Worm (Caenorhabditis elegans) whole organism, L4 larva: ENCODE results near the gene frpr-19.
A peak's percentile ranks its signal among the peaks of the same experiment; 100 is the strongest.

Source experiments
- D1046.2 ChIP-seq: fragments of 200-800 bp; sonication (Bioruptor generic); IDR thresholded peaks from 2 replicates; pipeline ENCODE4 v1.3.6; 2022; ENCODE audit warnings: missing genetic modification characterization, missing compliant biosample characterization
- F26F4.8 ChIP-seq: fragments of 200-800 bp; sonication (Bioruptor generic); conservative IDR thresholded peaks from 2 replicates; pipeline ENCODE4 v1.3.6; 2022; ENCODE audit warnings: missing genetic modification characterization, missing compliant biosample characterization
- T20F7.1 ChIP-seq: fragments of 200-800 bp; sonication (Bioruptor generic); optimal IDR thresholded peaks from 2 replicates; lab custom pipeline; 2018; ENCODE audit warnings: mild to moderate bottlenecking, missing genetic modification characterization, missing compliant biosample characterization
- Y5F2A.4 ChIP-seq: fragments of 200-800 bp; sonication (Bioruptor generic); optimal IDR thresholded peaks from 2 replicates; lab custom pipeline; 2018; ENCODE audit warnings: mild to moderate bottlenecking, missing genetic modification characterization, missing compliant biosample characterization
- ZK546.5 ChIP-seq, 2 experiments: sonication (generic microtip); optimal IDR thresholded peaks; 2 replicates each; lab custom pipeline; 2017; ENCODE audit warnings: missing biosample characterization in 2 of 2, missing genetic modification characterization in 2 of 2
- aha-1 ChIP-seq: fragments of 150-350 bp; peaks from one replicate; lab custom pipeline; 2014; ENCODE audit warnings: missing biosample characterization, missing genetic modification characterization
- aly-2 ChIP-seq: sonication (generic microtip); optimal IDR thresholded peaks from 2 replicates; lab custom pipeline; 2018; ENCODE audit warnings: missing biosample characterization, missing genetic modification characterization
- ceh-82 ChIP-seq: sonication (generic microtip); optimal IDR thresholded peaks from 2 replicates; lab custom pipeline; 2017; ENCODE audit warnings: missing biosample characterization, missing genetic modification characterization
- daf-16 ChIP-seq, 3 experiments: sonication (generic microtip); optimal IDR thresholded peaks; 2 replicates each; lab custom pipeline; 2016 to 2017; ENCODE audit warnings: missing genetic modification characterization in 3 of 3, missing genetic modification reagents in 3 of 3, mild to moderate bottlenecking in 2 of 3, missing compliant biosample characterization in 2 of 3, missing biosample characterization in 1 of 3, moderate library complexity in 1 of 3
- dmd-6 ChIP-seq: fragments of 200-800 bp; sonication (Bioruptor generic); IDR thresholded peaks from 2 replicates; pipeline ENCODE4 v1.3.6; 2022; ENCODE audit warnings: missing genetic modification reagents, missing genetic modification characterization, missing compliant biosample characterization
- dmd-9 ChIP-seq: fragments of 200-800 bp; sonication (Bioruptor generic); IDR thresholded peaks from 2 replicates; pipeline ENCODE4 v1.3.6; 2022; ENCODE audit warnings: missing genetic modification reagents, missing genetic modification characterization, missing compliant biosample characterization
- dpl-1 ChIP-seq: fragments of 150-350 bp; optimal IDR thresholded peaks from 2 replicates; lab custom pipeline; 2014; ENCODE audit warnings: missing biosample characterization, missing genetic modification reagents, missing genetic modification characterization
- dve-1 ChIP-seq: sonication (generic microtip); optimal IDR thresholded peaks from 2 replicates; lab custom pipeline; 2017; ENCODE audit warnings: antibody characterized with exemption, mild to moderate bottlenecking, missing genetic modification characterization, missing compliant biosample characterization; ENCODE audit not compliant: insufficient read depth
- egl-43 ChIP-seq: fragments of 200-800 bp; sonication (Bioruptor generic); IDR thresholded peaks from 2 replicates; pipeline ENCODE4 v1.3.6; 2022; ENCODE audit warnings: missing genetic modification reagents, missing genetic modification characterization, missing compliant biosample characterization
- fkh-10 ChIP-seq: fragments of 150-350 bp; optimal IDR thresholded peaks from 2 replicates; lab custom pipeline; 2014; ENCODE audit warnings: missing biosample characterization, missing genetic modification reagents, missing genetic modification characterization
- hif-1 ChIP-seq, 2 experiments: sonication (generic microtip); optimal IDR thresholded peaks; 2 replicates each; lab custom pipeline; 2016 to 2017; ENCODE audit warnings: missing compliant biosample characterization in 2 of 2, missing genetic modification characterization in 2 of 2, missing genetic modification reagents in 2 of 2, missing genotype in 2 of 2, mild to moderate bottlenecking in 1 of 2
- hlh-11 ChIP-seq: fragments of 200-800 bp; sonication (Bioruptor generic); optimal IDR thresholded peaks from 2 replicates; lab custom pipeline; 2018; ENCODE audit warnings: mild to moderate bottlenecking, missing genetic modification characterization, missing compliant biosample characterization
- hlh-30 ChIP-seq: sonication (generic microtip); optimal IDR thresholded peaks from 2 replicates; lab custom pipeline; 2017; ENCODE audit warnings: antibody characterized with exemption, mild to moderate bottlenecking, missing genetic modification characterization, missing compliant biosample characterization; ENCODE audit not compliant: insufficient read depth
- hmg-1.1 ChIP-seq: fragments of 200-800 bp; sonication (Bioruptor generic); IDR thresholded peaks from 2 replicates; pipeline ENCODE4 v1.3.6; 2022; ENCODE audit warnings: missing genetic modification reagents, missing genetic modification characterization, missing compliant biosample characterization
- lim-7 ChIP-seq: fragments of 200-800 bp; sonication (Bioruptor generic); IDR thresholded peaks from 2 replicates; pipeline ENCODE4 v1.3.6; 2022; ENCODE audit warnings: missing genetic modification characterization, missing compliant biosample characterization
- lin-1 ChIP-seq: fragments of 200-800 bp; sonication (Bioruptor generic); IDR thresholded peaks from 2 replicates; pipeline ENCODE4 v1.3.6; 2022; ENCODE audit warnings: missing genetic modification reagents, missing genetic modification characterization, missing compliant biosample characterization
- lin-15B ChIP-seq: fragments of 150-350 bp; sonication (generic microtip); optimal IDR thresholded peaks from 3 replicates; lab custom pipeline; 2014; ENCODE audit warnings: missing biosample characterization, missing genetic modification characterization
- lir-3 ChIP-seq: sonication (generic microtip); optimal IDR thresholded peaks from 2 replicates; lab custom pipeline; 2016; ENCODE audit warnings: mild to moderate bottlenecking, missing genetic modification characterization, missing compliant biosample characterization
- lsy-2 ChIP-seq, 2 experiments: fragments of 150-350 bp in 1 of 2; sonication (generic microtip) in 1 of 2; optimal IDR thresholded peaks; 2 replicates each; lab custom pipeline; 2014 to 2017; ENCODE audit warnings: missing biosample characterization in 2 of 2, missing genetic modification characterization in 2 of 2
- mdl-1 ChIP-seq, 2 experiments: fragments of 150-350 bp in 1 of 2; sonication (generic microtip) in 1 of 2; optimal IDR thresholded peaks; 2 replicates each; lab custom pipeline; 2014 to 2017; ENCODE audit warnings: missing biosample characterization in 2 of 2, missing genetic modification characterization in 2 of 2
- mep-1 ChIP-seq: fragments of 150-350 bp; sonication (generic microtip); optimal IDR thresholded peaks from 3 replicates; lab custom pipeline; 2014; ENCODE audit warnings: missing biosample characterization, missing genetic modification characterization
- nhr-11 ChIP-seq: fragments of 150-350 bp; optimal IDR thresholded peaks from 2 replicates; lab custom pipeline; 2014; ENCODE audit warnings: missing biosample characterization, missing genetic modification characterization
- nhr-111 ChIP-seq: fragments of 200-800 bp; sonication (Bioruptor generic); optimal IDR thresholded peaks from 2 replicates; lab custom pipeline; 2018; ENCODE audit warnings: mild to moderate bottlenecking, missing genetic modification characterization, missing compliant biosample characterization
- nhr-237 ChIP-seq: sonication (generic microtip); optimal IDR thresholded peaks from 2 replicates; lab custom pipeline; 2017; ENCODE audit warnings: missing biosample characterization, missing genetic modification characterization
- nhr-42 ChIP-seq: fragments of 200-800 bp; sonication (Bioruptor generic); IDR thresholded peaks from 2 replicates; pipeline ENCODE4 v1.3.6; 2022; ENCODE audit warnings: missing genetic modification characterization, missing compliant biosample characterization
- nhr-6 ChIP-seq: fragments of 150-350 bp; optimal IDR thresholded peaks from 2 replicates; lab custom pipeline; 2014; ENCODE audit warnings: missing biosample characterization, missing genetic modification characterization
- nhr-76 ChIP-seq: fragments of 150-350 bp; optimal IDR thresholded peaks from 2 replicates; lab custom pipeline; 2014; ENCODE audit warnings: missing biosample characterization, missing genetic modification characterization
- nhr-77 ChIP-seq: fragments of 150-350 bp; optimal IDR thresholded peaks from 2 replicates; lab custom pipeline; 2014; ENCODE audit warnings: missing biosample characterization, missing genetic modification characterization
- pha-4 ChIP-seq, 2 experiments: fragments of 150-350 bp in 1 of 2; fragments of 200-800 bp in 1 of 2; sonication (Bioruptor generic) in 1 of 2; IDR thresholded peaks in 1 of 2; optimal IDR thresholded peaks in 1 of 2; 2 replicates each; pipeline versions ENCODE4 v1.3.6 to Lab custom; 2014 to 2022; ENCODE audit warnings: missing genetic modification characterization in 2 of 2, missing genetic modification reagents in 2 of 2, missing biosample characterization in 1 of 2, missing compliant biosample characterization in 1 of 2
- pqm-1 ChIP-seq: sonication (generic microtip); optimal IDR thresholded peaks from 2 replicates; lab custom pipeline; 2017; ENCODE audit warnings: missing biosample characterization, missing genetic modification characterization
- rbr-2 ChIP-seq: sonication (generic microtip); optimal IDR thresholded peaks from 2 replicates; lab custom pipeline; 2016; ENCODE audit warnings: missing genotype, missing genetic modification characterization, missing compliant biosample characterization
- set-16 ChIP-seq: fragments of 200-800 bp; sonication (Bioruptor generic); IDR thresholded peaks from 2 replicates; pipeline ENCODE4 v1.3.6; 2022; ENCODE audit warnings: missing genetic modification reagents, missing genetic modification characterization, missing compliant biosample characterization
- snpc-4 ChIP-seq: fragments of 150-350 bp; optimal IDR thresholded peaks from 2 replicates; lab custom pipeline; 2014; ENCODE audit warnings: missing biosample characterization, missing genetic modification characterization
- spr-1 ChIP-seq: sonication (generic microtip); optimal IDR thresholded peaks from 2 replicates; lab custom pipeline; 2016; ENCODE audit warnings: mild to moderate bottlenecking, missing genetic modification characterization, missing compliant biosample characterization
- unc-62 ChIP-seq, 3 experiments: fragments of 150-350 bp in 1 of 3; sonication (generic microtip); optimal IDR thresholded peaks in 2 of 3; peaks in 1 of 3; 1 replicate in 1 of 3; 2 replicates in 2 of 3; lab custom pipeline; 2014 to 2017; ENCODE audit warnings: missing biosample characterization in 3 of 3, missing genetic modification characterization in 3 of 3, missing genetic modification reagents in 3 of 3, missing genotype in 1 of 3
- zfp-2 ChIP-seq: sonication (generic microtip); optimal IDR thresholded peaks from 2 replicates; lab custom pipeline; 2016; ENCODE audit warnings: mild to moderate bottlenecking, missing genetic modification characterization, missing compliant biosample characterization

The frpr-19 gene

ce11 chrIV:1761553-1761952, 19.9 kb downstream of the frpr-19 start, which contains the start of gene Y41D4A.7:
Gene Y41D4A.7, minus strand, starts transcription at chrIV:1761570.
- TF ChIP-seq nhr-76 (tag; lab: Kevin White, UChicago) (no peak), dpl-1 (GFP tag; lab: Kevin White, UChicago) (no peak), pqm-1 (tag; lab: Kevin White, UChicago) (no peak), Y5F2A.4 (GFP tag; lab: Kevin White, UChicago) (no peak), mdl-1 (tag; optimal IDR thresholded peaks at IDR 0.05; lab: Kevin White, UChicago) (peak in 1 of 2 experiments; percentile 14), nhr-11 (tag; lab: Kevin White, UChicago) (peak; percentile 33), lin-1 (GFP tag; lab: Robert Waterston, UW) (no peak), F26F4.8 (GFP tag; lab: Robert Waterston, UW) (no peak), nhr-111 (GFP tag; lab: Kevin White, UChicago) (no peak), lir-3 (tag; lab: Kevin White, UChicago) (no peak), ZK546.5 (tag; optimal IDR thresholded peaks at IDR 0.05; lab: Kevin White, UChicago) (no peak), daf-16 (GFP tag; optimal IDR thresholded peaks at IDR 0.05; lab: Kevin White, UChicago) (no peak), daf-16 (tag; optimal IDR thresholded peaks at IDR 0.05; lab: Kevin White, UChicago) (no peak), pha-4 (GFP tag; IDR thresholded peaks at IDR 0.05; lab: Robert Waterston, UW) (no peak), pha-4 (tag; optimal IDR thresholded peaks at IDR 0.05; lab: Kevin White, UChicago) (no peak), nhr-237 (tag; lab: Kevin White, UChicago) (no peak), unc-62 (GFP tag; optimal IDR thresholded peaks at IDR 0.05 in 1 of 2; lab: Kevin White, UChicago) (peak in 1 of 2 experiments; percentile 78), unc-62 (tag; optimal IDR thresholded peaks at IDR 0.05; lab: Kevin White, UChicago) (no peak), spr-1 (no peak), D1046.2 (GFP tag; lab: Robert Waterston, UW) (no peak), snpc-4 (tag; lab: Kevin White, UChicago) (no peak), ceh-82 (tag; lab: Kevin White, UChicago) (no peak), lin-15B (no peak), hlh-11 (tag; lab: Kevin White, UChicago) (peak; percentile 20), hif-1 (tag; optimal IDR thresholded peaks at IDR 0.05; lab: Kevin White, UChicago) (peak in 1 of 2 experiments; percentile 13), rbr-2 (tag; lab: Kevin White, UChicago) (no peak), nhr-42 (GFP tag; lab: Robert Waterston, UW) (no peak)
- TF ChIP-seq, all 104 proteins: peak for 5

- TF ChIP-seq hlh-30 (peak; percentile 21), lim-7 (GFP tag; lab: Robert Waterston, UW) (no peak), nhr-11 (tag; lab: Kevin White, UChicago) (peak; percentile 59), unc-62 (GFP tag; optimal IDR thresholded peaks at IDR 0.05 in 1 of 2; lab: Kevin White, UChicago) (peak in 1 of 2 experiments; percentile 97), unc-62 (tag; optimal IDR thresholded peaks at IDR 0.05; lab: Kevin White, UChicago) (no peak)
- TF ChIP-seq, all 104 proteins: peak for 3
Observed at ce11 chrIV:1758595-1758994, 22.9 kb downstream of the frpr-19 start.

DNA sequence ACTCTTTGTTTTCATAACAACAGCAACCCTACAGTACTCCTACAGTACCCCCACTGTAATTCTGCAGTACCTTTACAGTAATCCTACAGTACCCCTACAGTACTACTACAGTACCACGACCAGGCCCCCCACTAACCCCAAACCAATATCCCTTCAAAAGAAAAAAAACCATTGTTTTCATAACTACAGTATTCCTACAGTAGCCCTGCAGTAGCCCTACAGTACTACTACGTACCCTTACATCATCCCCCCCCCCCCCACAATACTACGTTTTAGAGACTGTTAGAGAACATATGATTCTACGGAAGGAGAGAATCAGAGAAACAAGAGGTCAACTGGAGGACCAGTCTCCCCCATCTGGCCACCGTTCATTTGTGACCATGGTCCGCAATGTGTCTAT, 28.0 kb downstream of the frpr-19 start, which contains the start of gene Y41D4A.3:
Y41D4A.3 (plus strand) TSS at position 301 of the 400 bp plus-strand sequence.
- TF ChIP-seq aha-1: peak; percentile 11
- TF ChIP-seq egl-43 (GFP tag; lab: Robert Waterston, UW): no peak

- no peak for TF ChIP-seq hmg-1.1 (GFP tag; lab: Robert Waterston, UW)
- peak; percentile 66 for TF ChIP-seq set-16
Observed at ce11 chrIV:1752480-1752879, 29.0 kb downstream of the frpr-19 start.

ce11 chrIV:1751243-1751642, 30.2 kb downstream of the frpr-19 start:
- TF ChIP-seq mep-1 (tag; lab: Kevin White, UChicago) (no peak), aly-2 (tag; lab: Kevin White, UChicago) (no peak), daf-16 (GFP tag; optimal IDR thresholded peaks at IDR 0.05; lab: Kevin White, UChicago) (peak in 1 of 2 experiments; percentile 40), daf-16 (tag; optimal IDR thresholded peaks at IDR 0.05; lab: Kevin White, UChicago) (no peak), nhr-111 (GFP tag; lab: Kevin White, UChicago) (no peak), nhr-77 (tag; lab: Kevin White, UChicago) (no peak), fkh-10 (GFP tag; lab: Kevin White, UChicago) (no peak), lsy-2 (tag; optimal IDR thresholded peaks at IDR 0.05; lab: Kevin White, UChicago) (no peak), hlh-30 (no peak), nhr-42 (GFP tag; lab: Robert Waterston, UW) (no peak), dmd-6 (GFP tag; lab: Robert Waterston, UW) (0 out of 2 replicates have a peak, but pooled peaks have one; percentile 7), zfp-2 (tag; lab: Kevin White, UChicago) (no peak), nhr-6 (tag; lab: Kevin White, UChicago) (no peak), lim-7 (GFP tag; lab: Robert Waterston, UW) (no peak), nhr-11 (tag; lab: Kevin White, UChicago) (no peak), dmd-9 (GFP tag; lab: Robert Waterston, UW) (no peak), T20F7.1 (GFP tag; lab: Kevin White, UChicago) (no peak), dve-1 (tag; lab: Kevin White, UChicago) (no peak)
